Worm (Caenorhabditis elegans): ENCODE data around the gene T06D4.1.

DNA sequence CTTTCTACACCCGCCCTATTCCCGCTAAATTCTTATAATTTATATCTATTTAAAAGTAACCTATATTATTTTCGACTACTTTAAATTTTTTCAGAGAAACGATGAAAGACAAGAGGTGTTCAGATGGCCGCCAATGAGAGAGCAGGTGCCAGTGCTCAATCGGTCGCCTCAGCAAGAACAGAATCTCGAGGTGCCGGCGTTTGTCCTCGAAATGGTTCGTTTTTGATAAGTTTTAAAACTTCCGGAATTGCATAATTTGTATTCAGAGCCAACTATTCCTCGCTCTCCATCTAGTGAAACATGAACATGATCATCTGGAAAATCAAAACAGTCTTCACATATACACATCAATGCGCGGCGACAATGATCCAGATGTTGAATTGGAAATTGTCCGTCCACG, 10.6 kb upstream of the T06D4.1 start, which contains the start of gene bath-23:
- TF ChIP-seq ama-1 (optimal IDR thresholded peaks at IDR 0.05) (no peak), B0310.2 (tag; optimal IDR thresholded peaks at IDR 0.05) (no peak), scrt-1 (GFP tag; IDR thresholded peaks at IDR 0.05) (no peak), tbx-37 (GFP tag; conservative IDR thresholded peaks at IDR 0.05) (no peak), ceh-36 (tag; optimal IDR thresholded peaks at IDR 0.05) (no peak), hnd-1 (tag; optimal IDR thresholded peaks at IDR 0.05) (no peak), tra-4 (tag; optimal IDR thresholded peaks at IDR 0.05) (no peak), hmbx-1 (tag; optimal IDR thresholded peaks at IDR 0.05) (no peak), ets-7 (tag; optimal IDR thresholded peaks at IDR 0.05) (no peak), sea-1 (GFP tag; conservative IDR thresholded peaks at IDR 0.05) (no peak)

Measured in whole organism, early embryonic.